Worm (Caenorhabditis elegans) whole organism, midembryonic: Measurements from ENCODE around the gene cyp-13B1.

ENCODE experiments used
- cog-1 ChIP-seq: sonication (generic microtip); optimal IDR thresholded peaks from 2 replicates; lab custom pipeline; 2016; ENCODE audit warnings: missing genetic modification characterization, missing compliant biosample characterization
- flt-1 ChIP-seq: fragments of 200-800 bp; sonication (Bioruptor generic); IDR thresholded peaks from 2 replicates; pipeline ENCODE4 v1.3.6; 2022; ENCODE audit warnings: missing genetic modification characterization, missing compliant biosample characterization
- klf-2 ChIP-seq: fragments of 200-800 bp; sonication (Bioruptor generic); conservative IDR thresholded peaks from 2 replicates; pipeline ENCODE4 v1.3.6; 2022; ENCODE audit warnings: missing genetic modification reagents, missing genetic modification characterization, missing compliant biosample characterization
- med-1 ChIP-seq: sonication (generic microtip); optimal IDR thresholded peaks from 2 replicates; lab custom pipeline; 2017; ENCODE audit warnings: missing genetic modification characterization, mild to moderate bottlenecking, missing compliant biosample characterization, antibody characterized with exemption, missing genetic modification reagents; ENCODE audit not compliant: insufficient read depth
- ztf-23 ChIP-seq: fragments of 200-800 bp; sonication (Bioruptor generic); IDR thresholded peaks from 2 replicates; pipeline ENCODE4 v1.3.6; 2022; ENCODE audit warnings: missing genetic modification reagents, missing genetic modification characterization, missing compliant biosample characterization

DNA sequence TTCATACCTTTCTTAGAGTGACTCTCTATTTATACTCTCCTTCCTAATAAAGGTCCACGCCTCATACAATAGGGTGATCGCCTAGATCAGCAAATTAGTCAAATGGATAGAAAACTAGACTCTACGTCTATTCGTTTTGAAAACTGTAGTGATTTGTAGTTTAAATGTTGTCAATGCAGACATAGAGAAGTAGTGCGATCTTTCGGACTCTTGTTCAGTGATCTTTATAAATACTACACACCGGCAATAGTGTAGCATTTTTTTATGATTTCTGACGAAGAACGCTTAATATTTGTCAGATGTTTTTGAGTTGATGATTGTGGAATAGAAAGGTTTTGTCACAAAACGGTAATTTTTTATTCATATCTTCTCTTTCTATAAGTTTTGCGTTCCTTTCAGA lies 1.9 kb upstream of the cyp-13B1 start:
- no peak for TF ChIP-seq cog-1 (tag; lab: Kevin White, UChicago)
- TF ChIP-seq klf-2 (GFP tag; lab: Robert Waterston, UW), result no peak
- no peak for TF ChIP-seq med-1
- no peak for TF ChIP-seq flt-1 (GFP tag; lab: Robert Waterston, UW)
- TF ChIP-seq ztf-23, result no peak
